Fruit fly (Drosophila melanogaster) ovary, adult (tissue): ENCODE measurements around the gene Whamy.
A peak's percentile ranks its signal among the peaks of the same experiment; 100 is the strongest.

Source experiments
- CG17801 ChIP-seq: fragments of 200-800 bp; optimal IDR thresholded peaks from 2 replicates; lab custom pipeline; 2019; ENCODE audit warnings: missing biosample characterization, mild to moderate bottlenecking, missing genetic modification characterization, moderate library complexity; ENCODE audit not compliant: partially characterized antibody

Whamy gene

DNA sequence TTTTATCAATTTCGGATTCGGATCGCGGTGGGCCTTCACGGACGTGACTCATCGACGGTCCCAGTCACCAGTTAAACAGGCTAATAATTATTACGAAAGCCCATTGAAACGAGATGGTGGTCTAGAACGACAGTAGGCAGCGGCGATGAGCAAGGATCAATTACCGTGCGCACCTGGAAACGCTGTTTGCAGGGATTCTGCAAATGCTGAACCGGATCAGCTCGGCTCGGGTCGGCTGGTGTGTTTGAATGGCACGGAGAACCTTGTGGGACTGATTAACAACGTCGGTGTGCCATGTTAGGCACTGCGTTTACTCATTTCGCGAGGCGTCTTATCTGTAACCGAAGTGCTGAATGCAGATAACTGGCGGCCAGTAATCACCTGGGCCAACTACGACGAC lies at the start of gene Whamy:
Whamy (minus strand) TSS at position 273 of the 400 bp plus-strand sequence.
- TF ChIP-seq CG17801: no peak

DNA sequence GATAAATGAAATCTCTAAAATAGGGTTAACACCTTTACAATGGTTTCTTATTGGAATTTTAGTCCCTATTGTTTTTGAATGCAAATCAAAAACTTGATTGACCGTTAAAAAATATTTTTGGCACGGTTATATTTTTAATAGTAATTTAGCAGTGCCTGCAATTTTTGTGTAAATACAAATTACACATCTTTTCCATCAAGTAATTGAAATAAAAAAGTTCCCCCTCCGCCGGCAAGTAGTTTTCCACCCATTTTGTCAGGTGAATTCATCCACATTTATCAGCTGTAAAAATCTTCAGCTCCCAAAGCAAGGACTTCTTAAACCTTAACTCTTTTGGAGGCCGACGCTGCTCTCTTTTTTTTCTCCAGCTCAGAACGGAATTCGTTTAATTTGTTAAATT lies 49.5 kb upstream of the Whamy start, which contains the start of gene CG34302:
CG34302 (minus strand) TSS at position 101 of the 400 bp plus-strand sequence.
- TF ChIP-seq CG17801: no peak

DNA sequence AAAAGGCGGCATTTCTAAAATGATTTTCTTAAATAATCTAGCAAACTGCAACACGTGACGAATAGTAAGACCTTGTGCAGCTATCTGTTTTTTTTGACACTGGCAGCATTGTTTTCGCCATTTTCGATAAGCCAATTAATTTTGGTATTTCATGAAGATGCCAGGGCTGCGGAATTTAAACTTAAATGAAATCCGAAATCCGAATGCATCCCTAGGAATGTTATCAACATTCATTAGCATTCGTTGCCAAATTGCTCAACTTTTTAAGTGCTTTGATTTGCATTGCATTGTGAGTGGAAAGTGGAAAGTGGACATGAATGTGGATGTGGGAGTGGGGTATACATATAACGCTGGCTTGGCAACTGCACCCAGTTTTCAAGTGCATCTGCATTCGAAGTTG lies 46.9 kb upstream of the Whamy start, which contains the start of gene CG42857:
CG42857 (minus strand) TSS at position 101 of the 400 bp plus-strand sequence.
- no peak for TF ChIP-seq CG17801

DNA sequence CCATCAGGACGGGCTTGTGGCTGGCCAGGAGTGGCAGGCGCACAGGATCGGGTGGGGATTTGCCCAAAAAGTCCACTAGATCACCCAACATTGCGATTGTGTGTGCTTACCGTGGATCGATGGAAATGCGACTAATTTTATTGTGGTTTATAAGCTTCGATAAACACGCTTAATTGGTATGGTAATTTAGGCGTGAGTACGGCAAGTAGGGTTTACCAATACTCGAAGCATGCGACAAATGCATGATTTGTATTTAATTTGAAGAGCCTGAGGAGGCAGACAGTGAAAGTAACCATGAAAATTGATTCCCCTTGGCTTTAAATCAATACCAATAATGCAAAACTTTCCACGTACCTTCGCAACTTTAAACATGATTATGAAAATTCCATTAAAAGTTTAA lies 45.6 kb upstream of the Whamy start, which contains the start of gene CG9458:
CG9458 (minus strand) TSS at position 101 of the 400 bp plus-strand sequence.
- no peak for TF ChIP-seq CG17801

DNA sequence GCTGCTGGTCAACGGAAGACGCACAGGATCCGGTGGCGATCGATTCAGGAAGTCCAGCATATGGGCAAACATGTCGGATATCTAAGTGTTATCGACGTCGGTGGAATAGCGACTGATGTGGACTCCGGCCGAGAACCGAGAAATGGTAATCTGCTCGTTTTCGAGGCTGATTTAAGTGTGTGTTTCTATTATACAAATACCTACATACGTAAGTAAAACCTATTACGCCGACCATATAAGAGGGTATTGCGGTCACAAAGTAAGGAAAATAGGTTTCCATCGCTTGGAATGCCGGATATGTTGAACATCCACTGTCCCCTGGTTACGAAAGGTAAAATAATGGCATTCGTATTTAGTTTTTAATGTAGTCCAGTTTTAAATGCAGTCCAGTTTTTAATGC lies 44.1 kb upstream of the Whamy start, which contains the start of gene CG9459:
CG9459 (minus strand) TSS at position 101 of the 400 bp plus-strand sequence.
- no peak for TF ChIP-seq CG17801

DNA sequence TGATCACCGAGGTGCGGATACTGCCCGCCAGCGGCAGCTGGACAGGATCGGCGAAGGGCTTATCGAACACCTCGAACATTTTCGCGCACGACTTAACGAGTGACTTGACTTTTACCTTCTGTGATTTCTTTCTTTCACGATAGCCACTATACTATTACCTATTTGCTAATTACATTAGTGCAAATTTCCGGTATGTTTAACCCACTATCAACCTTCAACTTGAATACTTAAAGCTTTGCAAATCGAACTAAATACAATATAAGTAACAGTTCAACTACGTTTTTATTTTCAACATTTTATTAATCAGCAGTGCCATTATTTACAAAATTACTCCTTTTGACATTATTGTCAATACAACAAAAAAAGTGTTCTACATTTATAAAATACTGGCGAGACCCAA lies 42.7 kb upstream of the Whamy start, which contains the start of gene CG16904:
CG16904 (minus strand) TSS at position 101 of the 400 bp plus-strand sequence.
- TF ChIP-seq CG17801: no peak

DNA sequence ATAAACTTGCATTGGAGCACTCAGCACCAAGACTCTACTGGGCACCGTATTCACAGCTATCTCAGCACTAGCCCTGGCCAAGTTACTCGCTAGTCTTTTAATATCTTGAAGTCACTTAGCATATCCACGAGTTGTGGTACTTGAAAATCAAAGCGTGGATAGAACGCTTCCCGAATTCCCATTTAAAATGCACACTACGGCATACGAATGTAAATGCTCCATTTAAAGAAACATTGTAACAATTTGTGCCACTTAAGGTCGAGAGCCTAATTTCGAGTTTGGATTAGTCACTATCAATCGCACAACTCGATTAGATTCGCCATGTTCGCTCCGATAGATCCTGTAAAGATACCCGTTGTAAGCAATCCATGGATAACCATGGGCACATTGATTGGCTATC lies 39.6 kb upstream of the Whamy start, which contains the start of gene eloF:
eloF (plus strand) TSS at position 301 of the 400 bp plus-strand sequence.
- no peak for TF ChIP-seq CG17801

DNA sequence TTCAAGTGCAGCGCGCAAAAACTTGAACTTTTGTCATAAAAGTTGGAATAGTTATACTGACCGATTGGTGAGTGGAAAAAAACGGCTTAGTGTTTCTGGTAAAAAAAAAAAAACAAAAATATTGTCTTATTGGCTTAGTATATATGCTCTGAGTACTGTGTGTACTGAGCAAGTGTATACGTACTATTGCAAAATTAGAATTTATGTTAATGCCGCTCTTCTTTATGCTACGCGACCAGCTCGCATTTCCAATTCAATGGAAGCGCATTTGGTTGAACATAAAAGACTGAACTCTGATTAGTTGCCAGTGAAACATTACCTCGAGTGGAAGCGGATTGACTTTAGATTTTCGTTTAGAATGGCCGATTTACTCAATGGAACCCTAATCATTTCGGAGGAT lies 38.2 kb upstream of the Whamy start, which contains the start of gene CG8534:
CG8534 (plus strand) TSS at position 301 of the 400 bp plus-strand sequence.
- no peak for TF ChIP-seq CG17801

DNA sequence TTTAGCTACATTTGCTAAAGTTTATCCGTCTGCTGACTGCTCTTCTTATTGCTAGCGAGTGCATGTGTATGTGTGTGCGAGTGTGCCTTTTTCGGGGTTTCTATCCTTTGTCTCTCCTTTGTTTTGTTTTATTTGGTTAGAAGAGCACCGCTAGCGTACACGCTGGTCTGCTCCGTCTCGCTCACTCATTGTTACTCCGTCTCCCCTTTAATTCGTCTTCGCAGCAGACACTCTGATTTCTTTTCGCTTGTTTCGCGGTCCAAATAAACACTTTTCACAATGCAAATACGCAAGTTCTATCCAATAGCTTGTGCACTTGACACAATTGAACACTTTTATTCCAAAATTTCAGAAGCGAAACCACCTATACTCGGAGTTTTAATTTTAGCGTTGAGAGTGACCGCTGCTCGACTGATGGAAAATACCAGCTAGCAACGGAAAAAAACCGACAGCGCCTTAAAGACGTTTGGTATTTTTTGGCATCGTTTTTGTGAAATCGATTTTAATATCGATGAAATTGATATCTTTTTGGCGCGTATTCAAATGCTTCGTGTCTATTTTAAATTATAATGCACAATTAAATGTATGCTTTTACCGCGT lies 34.8 kb upstream of the Whamy start, which contains the start of gene FBXO11:
FBXO11 (minus strand) TSS at position 423 of the 600 bp plus-strand sequence.
- peak; percentile 71 for TF ChIP-seq CG17801

DNA sequence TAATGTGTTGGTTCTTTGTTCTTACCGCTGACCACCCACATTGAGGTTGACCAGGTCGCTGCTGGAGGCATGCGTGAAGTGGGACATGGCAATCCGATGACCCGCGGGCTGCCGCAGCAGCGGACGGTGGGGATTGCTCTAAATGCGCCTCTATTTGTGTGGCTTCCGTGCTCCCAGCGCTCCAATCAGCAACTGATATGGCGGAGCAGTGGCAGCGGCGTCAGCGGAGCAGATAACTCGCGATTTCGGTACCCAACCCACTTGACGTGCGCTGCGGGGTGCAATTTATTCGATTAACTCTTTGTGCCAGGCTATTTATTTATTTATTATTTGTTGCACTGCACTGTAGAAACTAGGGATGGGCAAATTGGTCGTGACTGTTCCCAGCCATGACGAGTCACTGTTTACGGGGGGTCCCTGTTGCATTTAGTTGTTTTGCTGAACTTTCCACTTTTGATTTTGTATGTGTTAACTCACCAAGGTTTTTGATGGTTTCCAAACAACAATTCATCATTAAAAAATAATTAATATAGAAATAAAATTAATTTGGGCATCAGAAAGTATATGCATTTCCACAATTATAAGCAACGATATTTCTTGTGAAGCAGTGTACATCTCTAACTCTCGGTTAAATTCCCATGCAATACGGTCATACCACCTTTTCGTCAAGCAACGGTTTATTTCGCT lies 26.6 kb upstream of the Whamy start, which contains the start of the genes CG9467 and CG8526:
CG9467 (minus strand) TSS at position 383 of the 687 bp plus-strand sequence.
CG8526 (plus strand) TSS at position 637 of the 687 bp plus-strand sequence.
- TF ChIP-seq CG17801: peak; percentile 8

DNA sequence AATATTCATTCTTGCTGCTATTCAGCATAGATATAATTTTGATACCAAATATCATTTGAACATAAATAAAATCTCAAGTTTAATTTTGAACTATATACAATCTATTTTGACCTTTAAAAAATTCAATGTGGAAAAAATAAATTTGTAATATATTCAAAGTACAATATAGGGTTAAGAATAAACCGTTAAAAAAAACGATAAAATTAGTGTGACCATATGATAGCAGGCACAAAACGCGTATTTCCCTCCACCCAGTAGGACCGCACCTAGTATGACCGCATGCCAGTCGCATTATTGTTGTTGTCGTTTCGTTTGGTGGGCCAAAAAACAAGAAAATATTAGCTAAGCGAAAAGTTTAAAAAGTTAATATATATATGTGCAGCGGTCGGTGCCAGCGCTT lies 18.8 kb upstream of the Whamy start, which contains the start of gene CG8516:
CG8516 (plus strand) TSS at position 278 of the 400 bp plus-strand sequence.
- TF ChIP-seq CG17801: peak; percentile 51

DNA sequence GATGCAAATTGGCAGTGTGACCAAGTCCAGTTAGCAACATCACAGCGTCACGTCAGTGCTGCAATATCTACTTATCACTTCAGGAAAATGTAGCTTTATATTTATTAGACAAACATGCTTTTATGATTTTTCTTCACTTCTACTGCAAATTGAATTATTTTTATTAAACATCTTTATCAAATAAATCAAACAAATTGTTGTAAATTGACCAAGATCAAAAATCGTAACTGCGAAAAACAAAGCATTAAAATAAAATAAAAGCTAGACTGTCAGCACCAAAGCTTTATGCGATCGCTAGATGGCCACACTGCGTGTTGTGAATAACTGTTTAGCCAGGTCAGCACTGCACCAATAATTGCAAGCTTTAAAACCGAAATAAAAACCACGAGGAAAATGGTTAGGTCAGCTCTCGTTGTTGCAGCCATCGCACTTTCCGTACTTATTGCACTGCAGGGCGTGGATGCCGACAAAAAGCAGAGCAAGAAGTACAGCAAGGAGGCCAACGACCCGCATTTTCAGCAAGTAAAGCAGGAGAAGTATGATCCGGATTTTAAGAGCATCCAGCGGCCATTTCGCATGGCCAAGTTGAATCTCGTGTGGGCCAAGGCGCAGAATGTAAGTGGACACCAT lies 17.1 kb upstream of the Whamy start, which contains the start of the genes CG12945 and CG8507:
CG12945 (minus strand) TSS at position 45 of the 630 bp plus-strand sequence.
CG8507 (plus strand) TSS at position 307 of the 630 bp plus-strand sequence.
- TF ChIP-seq CG17801: peak; percentile 84

DNA sequence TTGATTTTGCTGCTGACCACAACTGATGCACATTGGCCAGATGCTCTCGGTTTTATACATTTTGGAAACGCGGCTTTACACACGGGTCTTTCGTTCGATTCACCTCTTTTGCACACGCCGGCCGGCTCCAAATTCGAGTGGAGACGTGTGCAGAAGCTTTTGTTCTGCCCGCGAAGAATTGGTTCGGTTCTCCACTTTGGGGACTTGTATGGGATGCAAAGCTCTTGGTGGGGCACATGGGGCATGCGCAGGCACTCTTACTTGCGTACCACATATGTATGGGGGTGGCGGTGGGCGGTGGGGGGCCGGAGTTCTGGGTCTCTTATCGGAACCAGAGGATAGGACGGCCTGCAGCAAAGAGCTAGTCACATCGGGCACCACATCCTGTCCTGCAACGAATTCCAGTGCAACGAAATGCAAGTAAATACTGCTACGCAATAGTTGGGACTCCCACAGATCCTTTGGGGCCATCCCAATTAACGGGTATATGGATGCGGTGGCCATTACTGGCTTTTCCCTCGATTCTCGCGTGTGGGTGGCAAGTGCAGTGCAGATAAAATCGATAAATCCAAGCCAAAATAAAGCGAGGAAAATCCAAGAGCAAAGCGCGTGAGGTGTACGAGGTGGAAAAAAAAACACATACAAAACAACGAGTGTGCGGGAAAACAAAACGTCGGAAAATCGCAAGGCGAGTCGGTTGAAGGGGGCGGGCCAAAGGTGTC lies 10.3 kb upstream of the Whamy start, which contains the start of the genes MtnA and CG8500:
MtnA (minus strand) TSS at position 30 of the 722 bp plus-strand sequence.
CG8500 (plus strand) TSS at position 313 of the 722 bp plus-strand sequence.
- TF ChIP-seq CG17801: no peak

DNA sequence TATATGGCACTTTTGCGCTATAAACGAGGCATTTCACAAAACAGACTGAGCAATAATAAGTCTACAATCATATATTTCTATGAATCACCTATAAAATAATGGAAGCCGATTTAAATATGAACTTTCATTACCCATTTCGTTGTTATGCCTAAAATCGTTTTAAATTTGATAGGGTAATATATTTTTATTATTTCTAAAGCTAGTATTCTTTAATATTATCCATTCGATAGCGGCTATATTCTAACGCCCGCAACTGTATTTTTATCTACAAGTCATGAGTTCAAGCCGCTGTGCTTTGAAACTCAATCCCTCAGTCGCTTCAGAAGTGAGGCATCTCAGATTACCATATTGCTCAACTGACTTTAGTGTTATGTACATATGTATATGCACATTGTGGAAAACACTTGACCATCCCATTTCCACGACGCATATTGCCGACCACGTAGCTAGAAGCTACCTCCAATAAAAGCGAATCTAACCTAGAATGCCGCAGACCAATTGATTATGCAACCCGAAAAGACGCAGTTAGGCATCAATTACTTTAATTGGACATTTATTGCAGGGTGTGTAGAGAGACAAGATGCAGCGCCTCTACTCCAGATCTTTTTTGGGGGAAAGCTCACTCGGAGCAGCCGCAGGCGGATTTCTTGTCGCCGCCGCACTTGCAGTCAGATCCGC lies 9.2 kb upstream of the Whamy start:
- peak; percentile 55 for TF ChIP-seq CG17801

DNA sequence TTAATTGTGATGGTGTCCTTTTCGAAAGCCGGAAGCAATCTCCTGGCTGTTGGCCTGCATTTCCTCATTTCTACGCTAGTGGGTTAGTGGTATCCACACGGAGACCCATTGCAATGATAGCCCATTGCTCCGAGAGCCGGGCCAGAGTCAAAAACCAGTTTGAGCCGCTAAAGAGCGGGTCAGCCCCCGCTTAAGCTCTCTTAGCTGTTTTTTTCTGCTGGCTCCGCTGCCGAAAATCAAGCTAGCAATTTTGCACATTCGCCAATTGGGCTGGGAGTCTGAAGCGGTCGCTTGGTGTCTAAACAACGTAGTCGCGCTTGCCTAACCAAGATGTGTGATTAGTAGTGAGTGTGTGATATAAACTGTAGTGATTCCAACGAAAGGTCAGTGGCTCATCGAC lies 5.5 kb upstream of the Whamy start, which contains the start of gene CG12947:
CG12947 (plus strand) TSS at position 301 of the 400 bp plus-strand sequence.
- TF ChIP-seq CG17801: no peak
